Fruit fly (Drosophila melanogaster): ENCODE measurements around the gene jar.

jar gene

DNA sequence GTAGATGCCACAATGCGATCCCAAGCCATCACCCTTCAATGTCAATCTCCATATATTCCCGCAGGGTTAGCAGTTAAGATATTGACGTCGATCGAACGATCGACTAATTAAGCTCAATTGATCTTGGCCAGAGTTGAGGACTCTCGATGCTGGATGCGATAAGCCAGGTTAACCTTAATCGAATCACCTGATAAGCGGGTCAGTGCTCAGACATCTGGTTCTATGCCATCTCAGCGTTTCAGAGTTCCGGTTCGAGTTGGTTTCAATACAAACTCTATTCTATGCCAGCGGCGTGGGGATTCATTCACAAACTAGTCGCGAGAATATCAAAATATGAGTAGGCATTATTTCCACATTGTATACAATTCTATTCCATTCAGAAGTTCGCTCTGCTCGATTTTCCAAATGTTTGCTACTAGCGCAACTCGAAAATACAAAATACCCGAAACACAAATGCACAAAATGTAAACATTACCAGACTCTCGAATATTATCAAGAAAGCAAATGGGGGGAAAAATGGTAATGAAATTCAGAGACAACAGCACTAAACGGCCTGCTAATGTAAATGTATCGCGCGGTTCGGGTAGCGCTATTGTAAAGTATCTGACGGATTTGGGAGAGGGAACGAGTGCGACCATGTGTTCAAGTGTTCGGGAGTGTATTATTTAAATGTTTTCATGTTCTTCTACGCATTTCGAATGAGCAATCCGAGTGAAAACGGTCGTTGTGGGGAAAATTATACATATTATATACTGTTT, 11.7 kb upstream of the jar start (continued):
- TF ChIP-seq CG2199 (GFP tag; IDR thresholded peaks at IDR 0.05) (peak; percentile 96), pros (GFP tag; optimal IDR thresholded peaks at IDR 0.05) (peak; percentile 3), CG7271 (tag; optimal IDR thresholded peaks at IDR 0.05) (no peak), CG12391 (tag; optimal IDR thresholded peaks at IDR 0.05) (no peak), zfh1 (GFP tag; IDR thresholded peaks at IDR 0.05) (0 out of 3 replicates have a peak, but pooled peaks have one; percentile 27), pnt (GFP tag; optimal IDR thresholded peaks at IDR 0.05) (no peak), so (GFP tag; IDR thresholded peaks at IDR 0.05) (peak; percentile 42; the same call in 2 of the 3 replicates), vnd (GFP tag; IDR thresholded peaks at IDR 0.05; ENCODE audit: partially characterized antibody) (no peak), Abd-B (GFP tag; optimal IDR thresholded peaks at IDR 0.05) (no peak), Sry-δ (GFP tag; optimal IDR thresholded peaks at IDR 0.05) (no peak), CG4707 (GFP tag; optimal IDR thresholded peaks at IDR 0.05) (no peak), CG4424 (GFP tag; optimal IDR thresholded peaks at IDR 0.05) (no peak), abd-A (tag; optimal IDR thresholded peaks at IDR 0.05) (peak; percentile 60), Dll (GFP tag; IDR thresholded peaks at IDR 0.05; ENCODE audit: partially characterized antibody) (0 out of 4 replicates have a peak, but pooled peaks have one; percentile 15), sd (tag; optimal IDR thresholded peaks at IDR 0.05) (peak; percentile 48), vvl (GFP tag; IDR thresholded peaks at IDR 0.05) (peak; percentile 78), klu (GFP tag; IDR thresholded peaks at IDR 0.05) (no peak), twi (tag; optimal IDR thresholded peaks at IDR 0.05) (peak; percentile 87), CG8290 (GFP tag; optimal IDR thresholded peaks at IDR 0.05) (no peak), CG8290 (tag; optimal IDR thresholded peaks at IDR 0.05) (peak in 1 of 2 experiments; percentile 1), Deaf1 (tag; optimal IDR thresholded peaks at IDR 0.05) (peak; percentile 58), kni (GFP tag; optimal IDR thresholded peaks at IDR 0.05) (peak; percentile 38), CG12744 (GFP tag; optimal IDR thresholded peaks at IDR 0.05) (no peak), NC2α (GFP tag; optimal IDR thresholded peaks at IDR 0.05) (no peak), sug (tag; optimal IDR thresholded peaks at IDR 0.05) (peak; percentile 22), Myb (GFP tag; optimal IDR thresholded peaks at IDR 0.05) (no peak), tgo (GFP tag; IDR thresholded peaks at IDR 0.05) (no peak), CG34376 (GFP tag; optimal IDR thresholded peaks at IDR 0.05) (peak; percentile 26)

DNA sequence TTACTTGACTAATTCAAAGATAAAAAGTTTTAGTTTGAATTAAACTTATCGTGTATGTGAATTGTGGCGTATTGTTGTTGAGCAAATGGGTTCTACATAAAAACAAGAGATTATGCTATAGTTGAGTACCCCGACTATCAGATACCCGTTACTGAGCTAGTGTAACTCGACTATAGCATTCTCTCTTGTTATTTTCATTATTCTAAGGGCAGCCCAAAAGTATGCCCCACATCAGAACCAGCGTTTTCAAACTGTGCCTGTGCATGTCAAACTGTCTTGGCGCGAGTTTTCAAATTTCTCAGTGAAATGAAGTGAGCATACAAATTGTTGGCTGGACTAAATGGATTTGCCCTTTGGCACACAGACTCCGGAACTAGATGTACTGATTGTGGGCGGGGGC, 8.3 kb upstream of the jar start, which contains the start of gene shps:
Gene shps, plus strand, starts transcription at position 282 of the 400 bp plus-strand sequence.
- TF ChIP-seq CG42726 (GFP tag; IDR thresholded peaks at IDR 0.05; ENCODE audit: partially characterized antibody) (peak; percentile 68), gt (GFP tag; IDR thresholded peaks at IDR 0.05) (no peak), CG6854 (GFP tag; optimal IDR thresholded peaks at IDR 0.05) (peak; percentile 38), CG34224 (GFP tag; IDR thresholded peaks at IDR 0.05; ENCODE audit: partially characterized antibody) (peak; percentile 71), amos (GFP tag; IDR thresholded peaks at IDR 0.05; ENCODE audit: partially characterized antibody) (peak; percentile 75), sna (GFP tag; IDR thresholded peaks at IDR 0.05; ENCODE audit: partially characterized antibody) (peak; percentile 75), cad (GFP tag; optimal IDR thresholded peaks at IDR 0.05) (peak; percentile 96), nerfin-2 (GFP tag; IDR thresholded peaks at IDR 0.05; ENCODE audit: partially characterized antibody) (peak; percentile 96), CG13424 (tag; optimal IDR thresholded peaks at IDR 0.05) (no peak), CG8290 (GFP tag; optimal IDR thresholded peaks at IDR 0.05) (peak; percentile 45), CG8290 (tag; optimal IDR thresholded peaks at IDR 0.05) (peak in 1 of 2 experiments; percentile 61), Lhr (GFP tag; optimal IDR thresholded peaks at IDR 0.05) (peak; percentile 54), E2f2 (GFP tag; IDR thresholded peaks at IDR 0.05) (peak; percentile 99), Sry-β (GFP tag; optimal IDR thresholded peaks at IDR 0.05) (no peak), corto (GFP tag; optimal IDR thresholded peaks at IDR 0.05) (no peak), mld (GFP tag; IDR thresholded peaks at IDR 0.05; ENCODE audit: partially characterized antibody) (peak; percentile 92), sens (GFP tag) (peak; percentile 48), NC2α (GFP tag; optimal IDR thresholded peaks at IDR 0.05) (no peak), HmgD (GFP tag; optimal IDR thresholded peaks at IDR 0.05) (peak; percentile 55), Sox102F (GFP tag; optimal IDR thresholded peaks at IDR 0.05) (no peak), MTF-1 (GFP tag; optimal IDR thresholded peaks at IDR 0.05; ENCODE audit: borderline replicate concordance) (no peak), z (GFP tag; IDR thresholded peaks at IDR 0.05) (0 out of 3 replicates have a peak, but pooled peaks have one; percentile 30), stwl (tag; optimal IDR thresholded peaks at IDR 0.05) (peak; percentile 4), D19B (GFP tag; optimal IDR thresholded peaks at IDR 0.05) (peak; percentile 91)

Measured in whole organism, embryonic.